Worm (Caenorhabditis elegans) whole organism, L4 larva: Measurements from ENCODE around the gene tni-3.

ENCODE experiments used
- F10B5.3 ChIP-seq: sonication (generic microtip); optimal IDR thresholded peaks from 2 replicates; lab custom pipeline; 2016; ENCODE audit warnings: mild to moderate bottlenecking, missing genetic modification characterization, missing compliant biosample characterization
- F37D6.2 ChIP-seq: sonication (generic microtip); optimal IDR thresholded peaks from 2 replicates; lab custom pipeline; 2016; ENCODE audit warnings: mild to moderate bottlenecking, missing genetic modification characterization, missing compliant biosample characterization
- T20F7.1 ChIP-seq: fragments of 200-800 bp; sonication (Bioruptor generic); optimal IDR thresholded peaks from 2 replicates; lab custom pipeline; 2018; ENCODE audit warnings: mild to moderate bottlenecking, missing genetic modification characterization, missing compliant biosample characterization
- T26A8.4 ChIP-seq: fragments of 200-800 bp; sonication (Bioruptor generic); IDR thresholded peaks from 2 replicates; pipeline ENCODE4 v1.3.6; 2022; ENCODE audit warnings: missing genetic modification characterization, missing compliant biosample characterization
- Y105C5A.15 ChIP-seq: fragments of 200-800 bp; sonication (Bioruptor generic); IDR thresholded peaks from 2 replicates; pipeline ENCODE4 v1.3.6; 2022; ENCODE audit warnings: missing genetic modification characterization, missing compliant biosample characterization
- Y48G9A.11 ChIP-seq: fragments of 200-800 bp; sonication (Bioruptor generic); IDR thresholded peaks from 2 replicates; pipeline ENCODE4 v1.3.6; 2022; ENCODE audit warnings: missing genetic modification reagents, missing genetic modification characterization, missing compliant biosample characterization
- Y5F2A.4 ChIP-seq: fragments of 200-800 bp; sonication (Bioruptor generic); optimal IDR thresholded peaks from 2 replicates; lab custom pipeline; 2018; ENCODE audit warnings: mild to moderate bottlenecking, missing genetic modification characterization, missing compliant biosample characterization
- ZK337.2 ChIP-seq: fragments of 200-800 bp; sonication (Bioruptor generic); IDR thresholded peaks from 2 replicates; pipeline ENCODE4 v1.3.6; 2022; ENCODE audit warnings: missing genetic modification reagents, missing genetic modification characterization, missing compliant biosample characterization
- ZK546.5 ChIP-seq, 2 experiments: sonication (generic microtip); optimal IDR thresholded peaks; 2 replicates each; lab custom pipeline; 2017; ENCODE audit warnings: missing biosample characterization in 2 of 2, missing genetic modification characterization in 2 of 2
- arid-1 ChIP-seq: fragments of 200-800 bp; sonication (Bioruptor generic); conservative IDR thresholded peaks from 2 replicates; pipeline ENCODE4 v1.3.6; 2022; ENCODE audit warnings: missing genetic modification reagents, missing genetic modification characterization, missing compliant biosample characterization
- ceh-20 ChIP-seq: fragments of 200-800 bp; sonication (Bioruptor generic); IDR thresholded peaks from 2 replicates; pipeline ENCODE4 v1.3.6; 2022; ENCODE audit warnings: missing genetic modification reagents, missing genetic modification characterization, missing compliant biosample characterization
- ceh-44 ChIP-seq: fragments of 200-800 bp; sonication (Bioruptor generic); IDR thresholded peaks from 2 replicates; pipeline ENCODE4 v1.3.6; 2022; ENCODE audit warnings: missing genetic modification reagents, missing genetic modification characterization, missing compliant biosample characterization
- ceh-62 ChIP-seq: sonication (generic microtip); optimal IDR thresholded peaks from 2 replicates; lab custom pipeline; 2017; ENCODE audit warnings: missing biosample characterization, missing genetic modification characterization
- ceh-82 ChIP-seq: sonication (generic microtip); optimal IDR thresholded peaks from 2 replicates; lab custom pipeline; 2017; ENCODE audit warnings: missing biosample characterization, missing genetic modification characterization
- ces-1 ChIP-seq: fragments of 150-350 bp; sonication (generic microtip); optimal IDR thresholded peaks from 4 replicates; lab custom pipeline; 2014; ENCODE audit warnings: missing biosample characterization, missing genetic modification reagents, missing genetic modification characterization
- daf-12 ChIP-seq: fragments of 150-350 bp; optimal IDR thresholded peaks from 2 replicates; lab custom pipeline; 2014; ENCODE audit warnings: missing biosample characterization, missing genetic modification reagents, missing genetic modification characterization
- daf-8 ChIP-seq: fragments of 200-800 bp; sonication (Bioruptor generic); IDR thresholded peaks from 2 replicates; pipeline ENCODE4 v1.3.6; 2022; ENCODE audit warnings: missing genetic modification characterization, missing compliant biosample characterization
- dpl-1 ChIP-seq: fragments of 150-350 bp; optimal IDR thresholded peaks from 2 replicates; lab custom pipeline; 2014; ENCODE audit warnings: missing biosample characterization, missing genetic modification reagents, missing genetic modification characterization
- dve-1 ChIP-seq: sonication (generic microtip); optimal IDR thresholded peaks from 2 replicates; lab custom pipeline; 2017; ENCODE audit warnings: antibody characterized with exemption, mild to moderate bottlenecking, missing genetic modification characterization, missing compliant biosample characterization; ENCODE audit not compliant: insufficient read depth
- egl-27 ChIP-seq: sonication (generic microtip); optimal IDR thresholded peaks from 3 replicates; lab custom pipeline; 2017; ENCODE audit warnings: missing biosample characterization, missing genetic modification reagents, missing genetic modification characterization
- egl-43 ChIP-seq: fragments of 200-800 bp; sonication (Bioruptor generic); IDR thresholded peaks from 2 replicates; pipeline ENCODE4 v1.3.6; 2022; ENCODE audit warnings: missing genetic modification reagents, missing genetic modification characterization, missing compliant biosample characterization
- fos-1 ChIP-seq: fragments of 150-350 bp; optimal IDR thresholded peaks from 2 replicates; lab custom pipeline; 2014; ENCODE audit warnings: missing biosample characterization, missing genetic modification characterization
- gei-8 ChIP-seq: fragments of 200-800 bp; sonication (Bioruptor generic); optimal IDR thresholded peaks from 2 replicates; lab custom pipeline; 2018; ENCODE audit warnings: mild to moderate bottlenecking, missing genetic modification characterization, missing compliant biosample characterization
- hif-1 ChIP-seq, 2 experiments: sonication (generic microtip); optimal IDR thresholded peaks; 2 replicates each; lab custom pipeline; 2016 to 2017; ENCODE audit warnings: missing compliant biosample characterization in 2 of 2, missing genetic modification characterization in 2 of 2, missing genetic modification reagents in 2 of 2, missing genotype in 2 of 2, mild to moderate bottlenecking in 1 of 2
- hlh-11 ChIP-seq: fragments of 200-800 bp; sonication (Bioruptor generic); optimal IDR thresholded peaks from 2 replicates; lab custom pipeline; 2018; ENCODE audit warnings: mild to moderate bottlenecking, missing genetic modification characterization, missing compliant biosample characterization
- hlh-30 ChIP-seq: sonication (generic microtip); optimal IDR thresholded peaks from 2 replicates; lab custom pipeline; 2017; ENCODE audit warnings: antibody characterized with exemption, mild to moderate bottlenecking, missing genetic modification characterization, missing compliant biosample characterization; ENCODE audit not compliant: insufficient read depth
- hmg-1.1 ChIP-seq: fragments of 200-800 bp; sonication (Bioruptor generic); IDR thresholded peaks from 2 replicates; pipeline ENCODE4 v1.3.6; 2022; ENCODE audit warnings: missing genetic modification reagents, missing genetic modification characterization, missing compliant biosample characterization
- jun-1 ChIP-seq: fragments of 150-350 bp; optimal IDR thresholded peaks from 2 replicates; lab custom pipeline; 2014; ENCODE audit warnings: missing biosample characterization, missing genetic modification reagents, missing genetic modification characterization
- lin-15B ChIP-seq: fragments of 150-350 bp; sonication (generic microtip); optimal IDR thresholded peaks from 3 replicates; lab custom pipeline; 2014; ENCODE audit warnings: missing biosample characterization, missing genetic modification characterization
- lir-3 ChIP-seq: sonication (generic microtip); optimal IDR thresholded peaks from 2 replicates; lab custom pipeline; 2016; ENCODE audit warnings: mild to moderate bottlenecking, missing genetic modification characterization, missing compliant biosample characterization
- madf-9 ChIP-seq: fragments of 200-800 bp; sonication (Bioruptor generic); conservative IDR thresholded peaks from 2 replicates; pipeline ENCODE4 v1.3.6; 2022; ENCODE audit warnings: missing genetic modification reagents, missing genetic modification characterization, missing compliant biosample characterization
- mep-1 ChIP-seq: fragments of 150-350 bp; sonication (generic microtip); optimal IDR thresholded peaks from 3 replicates; lab custom pipeline; 2014; ENCODE audit warnings: missing biosample characterization, missing genetic modification characterization
- mes-2 ChIP-seq: sonication (generic microtip); optimal IDR thresholded peaks from 2 replicates; lab custom pipeline; 2016; ENCODE audit warnings: missing genotype, mild to moderate bottlenecking, missing genetic modification characterization, missing compliant biosample characterization; ENCODE audit not compliant: poor library complexity, severe bottlenecking
- mxl-2 ChIP-seq: fragments of 200-800 bp; sonication (Bioruptor generic); conservative IDR thresholded peaks from 2 replicates; pipeline ENCODE4 v1.3.6; 2022; ENCODE audit warnings: missing genetic modification reagents, missing genetic modification characterization, missing compliant biosample characterization
- nhr-10 ChIP-seq: fragments of 150-350 bp; optimal IDR thresholded peaks from 2 replicates; lab custom pipeline; 2014; ENCODE audit warnings: missing biosample characterization, missing genetic modification characterization
- nhr-111 ChIP-seq: fragments of 200-800 bp; sonication (Bioruptor generic); optimal IDR thresholded peaks from 2 replicates; lab custom pipeline; 2018; ENCODE audit warnings: mild to moderate bottlenecking, missing genetic modification characterization, missing compliant biosample characterization
- nhr-237 ChIP-seq: sonication (generic microtip); optimal IDR thresholded peaks from 2 replicates; lab custom pipeline; 2017; ENCODE audit warnings: missing biosample characterization, missing genetic modification characterization
- nhr-28 ChIP-seq: fragments of 150-350 bp; optimal IDR thresholded peaks from 2 replicates; lab custom pipeline; 2014; ENCODE audit warnings: missing biosample characterization, missing genetic modification characterization
- nhr-42 ChIP-seq: fragments of 200-800 bp; sonication (Bioruptor generic); IDR thresholded peaks from 2 replicates; pipeline ENCODE4 v1.3.6; 2022; ENCODE audit warnings: missing genetic modification characterization, missing compliant biosample characterization
- nhr-6 ChIP-seq: fragments of 150-350 bp; optimal IDR thresholded peaks from 2 replicates; lab custom pipeline; 2014; ENCODE audit warnings: missing biosample characterization, missing genetic modification characterization
- pha-4 ChIP-seq, 2 experiments: fragments of 150-350 bp in 1 of 2; fragments of 200-800 bp in 1 of 2; sonication (Bioruptor generic) in 1 of 2; IDR thresholded peaks in 1 of 2; optimal IDR thresholded peaks in 1 of 2; 2 replicates each; pipeline versions ENCODE4 v1.3.6 to Lab custom; 2014 to 2022; ENCODE audit warnings: missing genetic modification characterization in 2 of 2, missing genetic modification reagents in 2 of 2, missing biosample characterization in 1 of 2, missing compliant biosample characterization in 1 of 2
- php-3 ChIP-seq: fragments of 200-800 bp; sonication (Bioruptor generic); IDR thresholded peaks from 2 replicates; pipeline ENCODE4 v1.3.6; 2022; ENCODE audit warnings: missing genetic modification reagents, missing genetic modification characterization, missing compliant biosample characterization
- pqm-1 ChIP-seq: sonication (generic microtip); optimal IDR thresholded peaks from 2 replicates; lab custom pipeline; 2017; ENCODE audit warnings: missing biosample characterization, missing genetic modification characterization
- rbr-2 ChIP-seq: sonication (generic microtip); optimal IDR thresholded peaks from 2 replicates; lab custom pipeline; 2016; ENCODE audit warnings: missing genotype, missing genetic modification characterization, missing compliant biosample characterization
- set-16 ChIP-seq: fragments of 200-800 bp; sonication (Bioruptor generic); IDR thresholded peaks from 2 replicates; pipeline ENCODE4 v1.3.6; 2022; ENCODE audit warnings: missing genetic modification reagents, missing genetic modification characterization, missing compliant biosample characterization
- skn-1 ChIP-seq: fragments of 150-350 bp; optimal IDR thresholded peaks from 2 replicates; lab custom pipeline; 2014; ENCODE audit warnings: missing biosample characterization, missing genetic modification characterization
- tag-97 ChIP-seq: fragments of 200-800 bp; sonication (Bioruptor generic); IDR thresholded peaks from 2 replicates; pipeline ENCODE4 v1.3.6; 2022; ENCODE audit warnings: missing genetic modification characterization, missing compliant biosample characterization
- tra-1 ChIP-seq: fragments of 200-800 bp; sonication (Bioruptor generic); IDR thresholded peaks from 2 replicates; pipeline ENCODE4 v1.3.6; 2022; ENCODE audit warnings: missing genetic modification reagents, missing genetic modification characterization, missing compliant biosample characterization
- vab-7 ChIP-seq: fragments of 200-800 bp; sonication (Bioruptor generic); IDR thresholded peaks from 2 replicates; pipeline ENCODE4 v1.3.6; 2022; ENCODE audit warnings: missing genetic modification reagents, missing genetic modification characterization, missing compliant biosample characterization
- zip-11 ChIP-seq: fragments of 200-800 bp; sonication (Bioruptor generic); IDR thresholded peaks from 2 replicates; pipeline ENCODE4 v1.3.6; 2022; ENCODE audit warnings: missing genetic modification characterization, missing compliant biosample characterization
- zip-2 ChIP-seq: fragments of 150-350 bp; optimal IDR thresholded peaks from 2 replicates; lab custom pipeline; 2014; ENCODE audit warnings: missing biosample characterization, missing genetic modification characterization
- ztf-7 ChIP-seq: fragments of 150-350 bp; optimal IDR thresholded peaks from 2 replicates; lab custom pipeline; 2014; ENCODE audit warnings: missing biosample characterization, missing genetic modification characterization

tni-3 gene

DNA sequence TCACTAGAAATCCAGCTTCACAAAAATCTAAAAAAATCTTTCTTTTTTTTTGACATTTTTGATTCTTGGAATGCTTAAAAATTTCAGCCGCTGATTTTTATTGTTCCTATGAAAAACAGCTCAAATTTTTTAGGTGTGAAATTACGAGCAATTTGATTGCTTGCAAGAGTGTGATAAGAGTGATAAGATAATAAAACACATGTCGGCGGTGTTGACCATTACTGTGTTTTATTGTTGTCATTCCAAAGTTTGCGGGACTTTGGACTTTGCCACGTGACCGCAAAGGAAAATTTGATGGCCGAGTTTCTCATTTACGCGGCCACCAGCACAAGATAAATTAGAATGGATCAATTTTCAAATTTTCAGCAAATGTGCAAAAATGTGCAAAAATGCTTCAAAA lies 18.2 kb downstream of the tni-3 start (continued):
- TF ChIP-seq gei-8 (GFP tag; lab: Kevin White, UChicago) (no peak), tag-97 (GFP tag; lab: Robert Waterston, UW) (no peak), daf-8 (GFP tag; lab: Robert Waterston, UW) (no peak), T20F7.1 (GFP tag; lab: Kevin White, UChicago) (no peak), nhr-237 (tag; lab: Kevin White, UChicago) (no peak), ceh-20 (GFP tag; lab: Robert Waterston, UW) (peak; percentile 51; the same call in 1 of the 2 replicates), Y105C5A.15 (GFP tag; lab: Robert Waterston, UW) (no peak), skn-1 (tag; lab: Kevin White, UChicago) (no peak), Y48G9A.11 (GFP tag; lab: Robert Waterston, UW) (no peak), nhr-42 (no peak), nhr-10 (tag; lab: Kevin White, UChicago) (no peak), F10B5.3 (tag; lab: Kevin White, UChicago) (no peak), daf-12 (no peak), ces-1 (GFP tag; lab: Kevin White, UChicago) (no peak), Y5F2A.4 (GFP tag; lab: Kevin White, UChicago) (no peak), lir-3 (tag; lab: Kevin White, UChicago) (no peak), dpl-1 (GFP tag; lab: Kevin White, UChicago) (no peak), T26A8.4 (no peak), madf-9 (no peak), ztf-7 (tag; lab: Kevin White, UChicago) (no peak), egl-43 (GFP tag; lab: Robert Waterston, UW) (no peak), F37D6.2 (tag; lab: Kevin White, UChicago) (no peak), ZK546.5 (tag; optimal IDR thresholded peaks at IDR 0.05; lab: Kevin White, UChicago) (no peak), hlh-30 (tag; lab: Kevin White, UChicago) (peak; percentile 60), pha-4 (GFP tag; IDR thresholded peaks at IDR 0.05; lab: Robert Waterston, UW) (no peak), pha-4 (tag; optimal IDR thresholded peaks at IDR 0.05; lab: Kevin White, UChicago) (no peak), set-16 (GFP tag; lab: Robert Waterston, UW) (no peak), nhr-111 (GFP tag; lab: Kevin White, UChicago) (no peak), egl-27 (tag; lab: Kevin White, UChicago) (no peak), hmg-1.1 (GFP tag; lab: Robert Waterston, UW) (no peak), tra-1 (GFP tag; lab: Robert Waterston, UW) (peak; percentile 56; the same call in 1 of the 2 replicates), dve-1 (tag; lab: Kevin White, UChicago) (peak; percentile 78), hif-1 (tag; optimal IDR thresholded peaks at IDR 0.05; lab: Kevin White, UChicago) (no peak), lin-15B (tag; lab: Kevin White, UChicago) (no peak), mes-2 (tag; lab: Kevin White, UChicago) (no peak), pqm-1 (tag; lab: Kevin White, UChicago) (peak; percentile 61), nhr-6 (tag; lab: Kevin White, UChicago) (no peak), mep-1 (tag; lab: Kevin White, UChicago) (no peak), mxl-2 (GFP tag; lab: Robert Waterston, UW) (no peak), zip-11 (GFP tag; lab: Robert Waterston, UW) (no peak), arid-1 (GFP tag; lab: Robert Waterston, UW) (no peak), php-3 (peak; percentile 100), ZK337.2 (GFP tag; lab: Robert Waterston, UW) (no peak), vab-7 (no peak), fos-1 (tag; lab: Kevin White, UChicago) (no peak), nhr-28 (tag; lab: Kevin White, UChicago) (peak; percentile 89), ceh-62 (tag; lab: Kevin White, UChicago) (no peak), hlh-11 (tag; lab: Kevin White, UChicago) (peak; percentile 69), rbr-2 (tag; lab: Kevin White, UChicago) (no peak), ceh-44 (GFP tag; lab: Robert Waterston, UW) (no peak), zip-2 (no peak), jun-1 (tag; lab: Kevin White, UChicago) (no peak), ceh-82 (tag; lab: Kevin White, UChicago) (no peak)
